Fruit fly (Drosophila melanogaster) whole organism, embryonic: ENCODE data around the gene CG31100.

Experiments used
- BtbVII ChIP-seq: fragments of 200-800 bp; sonication (Bioruptor generic); optimal IDR thresholded peaks from 3 replicates; lab custom pipeline; 2017; ENCODE audit warnings: missing biosample characterization, mild to moderate bottlenecking, missing genetic modification characterization
- Bteb2 ChIP-seq: fragments of 200-800 bp; sonication (Bioruptor generic); optimal IDR thresholded peaks from 2 replicates; lab custom pipeline; 2016; ENCODE audit warnings: missing biosample characterization, missing genetic modification characterization
- CG11093 ChIP-seq: fragments of 200-800 bp; sonication (Bioruptor generic); IDR thresholded peaks from 3 replicates; pipeline ENCODE4 v1.3.6; 2022; ENCODE audit warnings: missing biosample characterization, missing genetic modification characterization
- CG12219 ChIP-seq: fragments of 200-800 bp; sonication (Bioruptor generic); optimal IDR thresholded peaks from 3 replicates; lab custom pipeline; 2018; ENCODE audit warnings: missing biosample characterization, mild to moderate bottlenecking, missing genetic modification characterization
- CG12659 ChIP-seq: fragments of 200-800 bp; sonication (Bioruptor generic); optimal IDR thresholded peaks from 3 replicates; lab custom pipeline; 2017; ENCODE audit warnings: mild to moderate bottlenecking, missing biosample characterization, missing genetic modification reagents, missing genetic modification characterization
- CG13287 ChIP-seq: fragments of 200-800 bp; sonication (Bioruptor generic); IDR thresholded peaks from 2 replicates; pipeline ENCODE4 v1.3.6; 2022; ENCODE audit warnings: missing biosample characterization, missing genetic modification characterization; ENCODE audit not compliant: partially characterized antibody
- CG17186 ChIP-seq: fragments of 200-800 bp; sonication (Bioruptor generic); optimal IDR thresholded peaks from 3 replicates; lab custom pipeline; 2017; ENCODE audit warnings: missing biosample characterization, missing genetic modification reagents, missing genetic modification characterization
- CG17802 ChIP-seq: fragments of 200-800 bp; sonication (Bioruptor generic); optimal IDR thresholded peaks from 2 replicates; lab custom pipeline; 2018; ENCODE audit warnings: missing biosample characterization, mild to moderate bottlenecking, missing genetic modification characterization, moderate library complexity
- CG17829 ChIP-seq: fragments of 200-800 bp; optimal IDR thresholded peaks from 2 replicates; lab custom pipeline; 2019; ENCODE audit warnings: missing biosample characterization, mild to moderate bottlenecking, missing genetic modification characterization, moderate library complexity
- CG17912 ChIP-seq: fragments of 200-800 bp; sonication (Bioruptor generic); optimal IDR thresholded peaks from 2 replicates; lab custom pipeline; 2018; ENCODE audit warnings: missing biosample characterization, mild to moderate bottlenecking, missing genetic modification characterization
- CG1792 ChIP-seq: fragments of 200-800 bp; sonication (Bioruptor generic); optimal IDR thresholded peaks from 2 replicates; lab custom pipeline; 2016; ENCODE audit warnings: missing biosample characterization, missing genetic modification characterization
- CG18011 ChIP-seq: fragments of 200-800 bp; sonication (Bioruptor generic); optimal IDR thresholded peaks from 2 replicates; lab custom pipeline; 2017; ENCODE audit warnings: missing biosample characterization, missing genetic modification characterization, mild to moderate bottlenecking, moderate library complexity, missing genotype
- CG31441 ChIP-seq: fragments of 200-800 bp; sonication (Bioruptor generic); IDR thresholded peaks from 2 replicates; pipeline ENCODE4 v1.3.6; 2022; ENCODE audit warnings: missing biosample characterization, missing genetic modification characterization
- CG33213 ChIP-seq: fragments of 200-800 bp; sonication (Bioruptor generic); optimal IDR thresholded peaks from 3 replicates; lab custom pipeline; 2016; ENCODE audit warnings: missing biosample characterization, missing genetic modification characterization
- CG4328 ChIP-seq: fragments of 200-800 bp; sonication (Bioruptor generic); optimal IDR thresholded peaks from 3 replicates; lab custom pipeline; 2017; ENCODE audit warnings: missing biosample characterization, missing genetic modification reagents, missing genetic modification characterization
- CG5180 ChIP-seq: fragments of 200-800 bp; sonication (Bioruptor generic); optimal IDR thresholded peaks from 3 replicates; lab custom pipeline; 2017; ENCODE audit warnings: missing biosample characterization, missing genetic modification characterization, mild to moderate bottlenecking, moderate library complexity, missing genetic modification reagents
- CG6654 ChIP-seq: fragments of 200-800 bp; sonication (Bioruptor generic); optimal IDR thresholded peaks from 2 replicates; lab custom pipeline; 2017; ENCODE audit warnings: missing biosample characterization, mild to moderate bottlenecking, missing genetic modification characterization
- CG6683 ChIP-seq: fragments of 200-800 bp; sonication (Bioruptor generic); optimal IDR thresholded peaks from 2 replicates; lab custom pipeline; 2017; ENCODE audit warnings: missing biosample characterization, mild to moderate bottlenecking, missing genetic modification characterization, missing genetic modification reagents
- CG6813 ChIP-seq: fragments of 200-800 bp; sonication (Bioruptor generic); optimal IDR thresholded peaks from 2 replicates; lab custom pipeline; 2017; ENCODE audit warnings: missing biosample characterization, missing genetic modification characterization, mild to moderate bottlenecking, moderate library complexity, missing genetic modification reagents
- CG8281 ChIP-seq: fragments of 200-800 bp; sonication (Bioruptor generic); optimal IDR thresholded peaks from 2 replicates; lab custom pipeline; 2018; ENCODE audit warnings: missing biosample characterization, mild to moderate bottlenecking, missing genetic modification characterization, moderate library complexity
- CG8478 ChIP-seq: fragments of >200 bp; optimal IDR thresholded peaks from 2 replicates; lab custom pipeline; 2018
- CG9215 ChIP-seq: fragments of 200-800 bp; sonication (Bioruptor generic); IDR thresholded peaks from 2 replicates; pipeline ENCODE4 v1.3.6; 2022; ENCODE audit warnings: missing biosample characterization, missing genetic modification characterization
- CG9797 ChIP-seq: fragments of 200-800 bp; sonication (Bioruptor generic); optimal IDR thresholded peaks from 3 replicates; lab custom pipeline; 2018; ENCODE audit warnings: missing biosample characterization, mild to moderate bottlenecking, missing genetic modification characterization
- CTCF ChIP-seq: fragments of 200-800 bp; sonication (Bioruptor generic); optimal IDR thresholded peaks from 2 replicates; lab custom pipeline; 2017; ENCODE audit warnings: missing biosample characterization, mild to moderate bottlenecking, missing genetic modification characterization, moderate library complexity
- D19B ChIP-seq: fragments of 200-800 bp; sonication (Bioruptor generic); optimal IDR thresholded peaks from 2 replicates; lab custom pipeline; 2017; ENCODE audit warnings: missing biosample characterization, mild to moderate bottlenecking, missing genetic modification characterization
- Dek ChIP-seq: fragments of 200-800 bp; sonication (Bioruptor generic); optimal IDR thresholded peaks from 3 replicates; lab custom pipeline; 2019; ENCODE audit warnings: missing biosample characterization, mild to moderate bottlenecking, missing genetic modification characterization, moderate library complexity
- E2f1 ChIP-seq: fragments of 200-800 bp; sonication (Bioruptor generic); IDR thresholded peaks from 2 replicates; pipeline ENCODE4 v1.3.6; 2022; ENCODE audit warnings: missing biosample characterization, missing genetic modification characterization
- ERR ChIP-seq: fragments of 200-800 bp; sonication (Bioruptor generic); optimal IDR thresholded peaks from 2 replicates; lab custom pipeline; 2016; ENCODE audit warnings: missing biosample characterization, missing genetic modification characterization
- Ets65A ChIP-seq: fragments of 200-800 bp; sonication (Bioruptor generic); peaks from one replicate; lab custom pipeline; 2016; ENCODE audit warnings: missing biosample characterization, missing genetic modification characterization
- Max ChIP-seq: fragments of 200-800 bp; sonication (Bioruptor generic); optimal IDR thresholded peaks from 2 replicates; lab custom pipeline; 2016; ENCODE audit warnings: missing biosample characterization, mild to moderate bottlenecking, missing genetic modification characterization
- Pdp1 ChIP-seq, 2 experiments: fragments of 200-800 bp; sonication (Bioruptor generic); optimal IDR thresholded peaks; 3 replicates each; lab custom pipeline; 2016; ENCODE audit warnings: missing biosample characterization in 2 of 2, missing genetic modification characterization in 2 of 2, mild to moderate bottlenecking in 1 of 2, moderate library complexity in 1 of 2
- Tbp ChIP-seq: fragments of >200 bp; optimal IDR thresholded peaks from 2 replicates; lab custom pipeline; 2018; ENCODE audit warnings: missing biosample characterization, missing genetic modification characterization
- ac ChIP-seq: fragments of 200-800 bp; sonication (Bioruptor generic); optimal IDR thresholded peaks from 3 replicates; lab custom pipeline; 2017; ENCODE audit warnings: missing biosample characterization, mild to moderate bottlenecking, missing genetic modification characterization
- btn ChIP-seq: fragments of 200-800 bp; sonication (Bioruptor generic); optimal IDR thresholded peaks from 2 replicates; lab custom pipeline; 2016; ENCODE audit warnings: missing biosample characterization, missing genetic modification characterization
- ci ChIP-seq: fragments of 200-800 bp; sonication (Bioruptor generic); IDR thresholded peaks from 3 replicates; pipeline ENCODE4 v1.3.6; 2022; ENCODE audit warnings: missing biosample characterization, missing genetic modification characterization
- danr ChIP-seq: fragments of 200-800 bp; sonication (Bioruptor generic); IDR thresholded peaks from 2 replicates; pipeline ENCODE4 v1.3.6; 2022; ENCODE audit warnings: missing biosample characterization, missing genetic modification characterization
- gem ChIP-seq: fragments of 200-800 bp; sonication (Bioruptor generic); optimal IDR thresholded peaks from 2 replicates; lab custom pipeline; 2019; ENCODE audit warnings: missing biosample characterization, mild to moderate bottlenecking, missing genetic modification characterization, moderate library complexity
- grn ChIP-seq: fragments of 200-800 bp; sonication (Bioruptor generic); optimal IDR thresholded peaks from 3 replicates; lab custom pipeline; 2017; ENCODE audit warnings: missing biosample characterization, missing genetic modification characterization
- her ChIP-seq: fragments of 200-800 bp; sonication (Bioruptor generic); optimal IDR thresholded peaks from 2 replicates; lab custom pipeline; 2016; ENCODE audit warnings: missing biosample characterization, missing genetic modification characterization
- jing ChIP-seq: fragments of 200-800 bp; sonication (Bioruptor generic); optimal IDR thresholded peaks from 2 replicates; lab custom pipeline; 2018; ENCODE audit warnings: missing biosample characterization, mild to moderate bottlenecking, missing genetic modification characterization
- kni ChIP-seq: fragments of 200-800 bp; sonication (Bioruptor generic); optimal IDR thresholded peaks from 3 replicates; lab custom pipeline; 2017; ENCODE audit warnings: mild to moderate bottlenecking, missing biosample characterization, missing genetic modification reagents, missing genetic modification characterization
- nerfin-2 ChIP-seq: fragments of 200-800 bp; sonication (Bioruptor generic); IDR thresholded peaks from 2 replicates; pipeline ENCODE4 v1.3.6; 2022; ENCODE audit warnings: missing biosample characterization, missing genetic modification characterization; ENCODE audit not compliant: partially characterized antibody
- oc ChIP-seq: fragments of 200-800 bp; sonication (Bioruptor generic); optimal IDR thresholded peaks from 2 replicates; lab custom pipeline; 2018; ENCODE audit warnings: missing biosample characterization, mild to moderate bottlenecking, missing genetic modification characterization, moderate library complexity
- pb ChIP-seq: fragments of 200-800 bp; sonication (Bioruptor generic); optimal IDR thresholded peaks from 3 replicates; lab custom pipeline; 2016; ENCODE audit warnings: missing biosample characterization, missing genetic modification characterization
- psq ChIP-seq: fragments of 200-800 bp; sonication (Bioruptor generic); optimal IDR thresholded peaks from 2 replicates; lab custom pipeline; 2017; ENCODE audit warnings: missing biosample characterization, missing genetic modification characterization
- sisA ChIP-seq: fragments of 200-800 bp; sonication (Bioruptor generic); IDR thresholded peaks from 2 replicates; pipeline ENCODE4 v1.3.6; 2022; ENCODE audit warnings: missing biosample characterization, missing genetic modification characterization
- slbo ChIP-seq: fragments of 200-800 bp; sonication (Bioruptor generic); IDR thresholded peaks from 2 replicates; pipeline ENCODE4 v1.3.6; 2022; ENCODE audit warnings: missing biosample characterization, missing genetic modification characterization
- slp2 ChIP-seq: fragments of 200-800 bp; sonication (Bioruptor generic); optimal IDR thresholded peaks from 2 replicates; lab custom pipeline; 2016; ENCODE audit warnings: missing biosample characterization, missing genetic modification characterization
- sug ChIP-seq: fragments of 200-800 bp; optimal IDR thresholded peaks from 2 replicates; lab custom pipeline; 2019; ENCODE audit warnings: missing biosample characterization, mild to moderate bottlenecking, missing genetic modification characterization, moderate library complexity
- unpg ChIP-seq: fragments of 200-800 bp; sonication (Bioruptor generic); optimal IDR thresholded peaks from 3 replicates; lab custom pipeline; 2018; ENCODE audit warnings: missing biosample characterization, mild to moderate bottlenecking, missing genetic modification characterization, moderate library complexity
- zen ChIP-seq: fragments of 200-800 bp; sonication (Bioruptor generic); optimal IDR thresholded peaks from 3 replicates; lab custom pipeline; 2018; ENCODE audit warnings: missing biosample characterization, mild to moderate bottlenecking, missing genetic modification characterization, moderate library complexity
- zen2 ChIP-seq: fragments of 200-800 bp; sonication (Bioruptor generic); IDR thresholded peaks from 3 replicates; pipeline ENCODE4 v1.3.6; 2022; ENCODE audit warnings: missing biosample characterization, missing genetic modification characterization; ENCODE audit not compliant: partially characterized antibody

CG31100 gene

dm6 chr3R:9053021-9053420, 49.6 kb upstream of the CG31100 start (continued):
- TF ChIP-seq CG4328 (GFP tag; lab: Kevin White, UChicago) = peak; percentile 8
- TF ChIP-seq CG17912 (GFP tag; lab: Kevin White, UChicago) = no peak
- peak; percentile 35 for TF ChIP-seq CG6683
- no peak for TF ChIP-seq jing (GFP tag; lab: Kevin White, UChicago)
- peak; percentile 1 for TF ChIP-seq CG18011 (GFP tag; lab: Kevin White, UChicago)
- TF ChIP-seq BtbVII = peak; percentile 4
- no peak for TF ChIP-seq CG11093 (GFP tag; lab: Robert Waterston, UW)
- peak; percentile 76 for TF ChIP-seq CG6813 (GFP tag; lab: Kevin White, UChicago)
- no peak for TF ChIP-seq CG9215 (GFP tag; lab: Robert Waterston, UW)
- TF ChIP-seq CG17186 (GFP tag; lab: Kevin White, UChicago) = no peak
- no peak for TF ChIP-seq CG12659 (GFP tag; lab: Kevin White, UChicago)
- TF ChIP-seq slp2 = peak; percentile 50
- TF ChIP-seq Ets65A (GFP tag; lab: Kevin White, UChicago) = no peak
- peak; percentile 34 for TF ChIP-seq unpg (GFP tag; lab: Kevin White, UChicago)
- no peak for TF ChIP-seq D19B (GFP tag; lab: Kevin White, UChicago)
- TF ChIP-seq sug = peak; percentile 93
- no peak for TF ChIP-seq ci
- no peak for TF ChIP-seq CG6654 (GFP tag; lab: Kevin White, UChicago)
- no peak for TF ChIP-seq CG5180
- TF ChIP-seq CG31441 (GFP tag; lab: Robert Waterston, UW) = no peak
- peak; percentile 29 for TF ChIP-seq Max (GFP tag; lab: Kevin White, UChicago)
- TF ChIP-seq kni = peak; percentile 83
- TF ChIP-seq Bteb2 (GFP tag; lab: Kevin White, UChicago) = peak; percentile 21
- TF ChIP-seq CG13287 (GFP tag; lab: Robert Waterston, UW) = no peak
- no peak for TF ChIP-seq E2f1 (GFP tag; lab: Robert Waterston, UW)
- peak; percentile 77 for TF ChIP-seq ERR (GFP tag; lab: Kevin White, UChicago)
- peak; percentile 72 for TF ChIP-seq Dek
- no peak for TF ChIP-seq nerfin-2 (GFP tag; lab: Robert Waterston, UW)
- peak; percentile 50 for TF ChIP-seq CG12219
- no peak for TF ChIP-seq sisA (GFP tag; lab: Robert Waterston, UW)
- no peak for TF ChIP-seq CG9797 (GFP tag; lab: Kevin White, UChicago)
- no peak for TF ChIP-seq CG8478 (lab: Kevin White, UChicago)
- peak; percentile 20 for TF ChIP-seq CG1792
- no peak for TF ChIP-seq slbo (GFP tag; lab: Robert Waterston, UW)
- peak; percentile 40 for TF ChIP-seq btn (GFP tag; lab: Kevin White, UChicago)
- no peak for TF ChIP-seq danr
- no peak for TF ChIP-seq CG33213 (GFP tag; lab: Kevin White, UChicago)
- TF ChIP-seq CG17802 (tag; lab: Kevin White, UChicago) = no peak
- no peak for TF ChIP-seq gem
- no peak for TF ChIP-seq zen (tag; lab: Kevin White, UChicago)
- peak; percentile 43 for TF ChIP-seq oc (tag; lab: Kevin White, UChicago)
- TF ChIP-seq her (GFP tag; lab: Kevin White, UChicago) = peak; percentile 85
- TF ChIP-seq zen2 (GFP tag; lab: Robert Waterston, UW) = no peak
- TF ChIP-seq CTCF = no peak
- no peak for TF ChIP-seq grn (GFP tag; lab: Kevin White, UChicago)
- no peak for TF ChIP-seq psq (GFP tag; lab: Kevin White, UChicago)
- TF ChIP-seq CG8281 (tag; lab: Kevin White, UChicago) = no peak
- peak; percentile 46 to 67 for TF ChIP-seq Pdp1 (GFP tag; optimal IDR thresholded peaks at IDR 0.05; lab: Kevin White, UChicago)
- peak; percentile 61 for TF ChIP-seq CG17829 (tag; lab: Kevin White, UChicago)
- TF ChIP-seq pb (GFP tag; lab: Kevin White, UChicago) = peak; percentile 76
- TF ChIP-seq ac = no peak
- TF ChIP-seq Tbp (GFP tag; lab: Kevin White, UChicago) = no peak
